Fruit fly (Drosophila melanogaster) S2 (cell line): ENCODE data around the gene CG14736.

Experiments
- CG8478 ChIP-seq: fragments of >200 bp; optimal IDR thresholded peaks from 2 replicates; lab custom pipeline; 2018
- CTCF ChIP-seq, 2 experiments: fragments of >200 bp; optimal IDR thresholded peaks; 2 replicates each; lab custom pipeline; 2018

DNA sequence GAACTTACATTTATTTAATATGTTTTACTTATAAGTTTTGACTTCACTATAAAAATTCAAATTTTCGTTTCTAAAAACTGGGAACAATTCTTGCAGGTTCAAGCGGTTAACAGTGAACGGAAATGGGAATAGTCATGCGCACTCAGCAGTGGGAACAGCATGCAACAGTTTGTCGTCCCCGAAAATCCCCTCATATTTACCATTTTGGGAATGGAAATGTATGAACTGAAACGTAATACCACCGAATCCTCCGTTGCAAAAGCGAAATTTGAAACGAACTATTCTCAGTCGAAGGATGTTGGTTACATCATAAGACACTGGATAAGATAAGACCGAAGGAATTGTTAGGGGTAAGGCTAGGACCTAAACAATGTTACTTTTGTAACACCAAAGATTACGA lies 19.3 kb upstream of the CG14736 start:
- TF ChIP-seq CTCF (optimal IDR thresholded peaks at IDR 0.05; lab: Kevin White, UChicago): no peak
- no peak for TF ChIP-seq CG8478
